Fruit fly (Drosophila melanogaster) whole organism, adult: ENCODE results near the gene dmrt93B.

Experiments
- CG11617 ChIP-seq: fragments of 200-800 bp; sonication (Bioruptor generic); optimal IDR thresholded peaks from 2 replicates; lab custom pipeline; 2017; ENCODE audit warnings: mild to moderate bottlenecking, missing biosample characterization, missing genetic modification reagents, missing genetic modification characterization
- CG12768 ChIP-seq: fragments of 200-800 bp; sonication (Bioruptor generic); optimal IDR thresholded peaks from 2 replicates; lab custom pipeline; 2017; ENCODE audit warnings: missing biosample characterization, missing genetic modification characterization, mild to moderate bottlenecking, moderate library complexity, missing genetic modification reagents
- CG14711 ChIP-seq: fragments of 200-800 bp; sonication (Bioruptor generic); optimal IDR thresholded peaks from 2 replicates; lab custom pipeline; 2018; ENCODE audit warnings: missing biosample characterization, mild to moderate bottlenecking, missing genetic modification characterization, moderate library complexity
- CG1620 ChIP-seq: fragments of 200-800 bp; sonication (Bioruptor generic); optimal IDR thresholded peaks from 2 replicates; lab custom pipeline; 2016; ENCODE audit warnings: missing biosample characterization, missing genetic modification characterization
- CG33017 ChIP-seq: fragments of 200-800 bp; sonication (Bioruptor generic); optimal IDR thresholded peaks from 2 replicates; lab custom pipeline; 2018; ENCODE audit warnings: missing biosample characterization, mild to moderate bottlenecking, missing genetic modification characterization, moderate library complexity
- CG5204 ChIP-seq: fragments of 200-800 bp; sonication (Bioruptor generic); optimal IDR thresholded peaks from 2 replicates; lab custom pipeline; 2016; ENCODE audit warnings: missing biosample characterization, missing genetic modification characterization
- CG7045 ChIP-seq: fragments of 200-800 bp; sonication (Bioruptor generic); optimal IDR thresholded peaks from 2 replicates; lab custom pipeline; 2017; ENCODE audit warnings: missing biosample characterization, mild to moderate bottlenecking, missing genetic modification characterization
- CG7101 ChIP-seq: fragments of 200-800 bp; sonication (Bioruptor generic); optimal IDR thresholded peaks from 2 replicates; lab custom pipeline; 2018; ENCODE audit warnings: missing biosample characterization, mild to moderate bottlenecking, missing genetic modification characterization, moderate library complexity
- Clk ChIP-seq: fragments of 200-800 bp; sonication (Bioruptor generic); optimal IDR thresholded peaks from 2 replicates; lab custom pipeline; 2017; ENCODE audit warnings: missing biosample characterization, missing genetic modification characterization
- Crg-1 ChIP-seq: fragments of 200-800 bp; sonication (Bioruptor generic); optimal IDR thresholded peaks from 2 replicates; lab custom pipeline; 2016; ENCODE audit warnings: missing biosample characterization, missing genetic modification characterization
- Hr96 ChIP-seq: fragments of 200-800 bp; sonication (Bioruptor generic); optimal IDR thresholded peaks from 2 replicates; lab custom pipeline; 2016; ENCODE audit warnings: missing biosample characterization, missing genetic modification characterization
- Mnt ChIP-seq: fragments of 200-800 bp; sonication (Bioruptor generic); optimal IDR thresholded peaks from 2 replicates; lab custom pipeline; 2016; ENCODE audit warnings: missing biosample characterization, mild to moderate bottlenecking, missing genetic modification characterization
- bab1 ChIP-seq: fragments of 200-800 bp; sonication (Bioruptor generic); optimal IDR thresholded peaks from 3 replicates; lab custom pipeline; 2019; ENCODE audit warnings: missing biosample characterization, mild to moderate bottlenecking, missing genetic modification characterization, moderate library complexity
- cic ChIP-seq: fragments of 200-800 bp; sonication (Bioruptor generic); optimal IDR thresholded peaks from 2 replicates; lab custom pipeline; 2017; ENCODE audit warnings: missing biosample characterization, mild to moderate bottlenecking, missing genetic modification characterization, moderate library complexity
- cnc ChIP-seq, 2 experiments: fragments of >200 bp; optimal IDR thresholded peaks; 2 replicates each; lab custom pipeline; 2017
- kay ChIP-seq: fragments of 200-800 bp; sonication (Bioruptor generic); peaks from one replicate; lab custom pipeline; 2016; ENCODE audit warnings: missing biosample characterization, missing genetic modification characterization, borderline replicate concordance
- ovo ChIP-seq: fragments of 200-800 bp; sonication (Bioruptor generic); optimal IDR thresholded peaks from 2 replicates; lab custom pipeline; 2016; ENCODE audit warnings: missing biosample characterization, missing genetic modification characterization
- pad ChIP-seq: fragments of 200-800 bp; sonication (Bioruptor generic); optimal IDR thresholded peaks from 3 replicates; lab custom pipeline; 2017; ENCODE audit warnings: missing biosample characterization, missing genetic modification characterization, mild to moderate bottlenecking, moderate library complexity, missing genetic modification reagents
- tj ChIP-seq: fragments of 200-800 bp; sonication (Bioruptor generic); optimal IDR thresholded peaks from 3 replicates; lab custom pipeline; 2017; ENCODE audit warnings: missing biosample characterization, mild to moderate bottlenecking, missing genetic modification characterization, moderate library complexity
- toe ChIP-seq: fragments of 200-800 bp; sonication (Bioruptor generic); optimal IDR thresholded peaks from 2 replicates; lab custom pipeline; 2016; ENCODE audit warnings: missing biosample characterization, missing genetic modification characterization

Gene dmrt93B

DNA sequence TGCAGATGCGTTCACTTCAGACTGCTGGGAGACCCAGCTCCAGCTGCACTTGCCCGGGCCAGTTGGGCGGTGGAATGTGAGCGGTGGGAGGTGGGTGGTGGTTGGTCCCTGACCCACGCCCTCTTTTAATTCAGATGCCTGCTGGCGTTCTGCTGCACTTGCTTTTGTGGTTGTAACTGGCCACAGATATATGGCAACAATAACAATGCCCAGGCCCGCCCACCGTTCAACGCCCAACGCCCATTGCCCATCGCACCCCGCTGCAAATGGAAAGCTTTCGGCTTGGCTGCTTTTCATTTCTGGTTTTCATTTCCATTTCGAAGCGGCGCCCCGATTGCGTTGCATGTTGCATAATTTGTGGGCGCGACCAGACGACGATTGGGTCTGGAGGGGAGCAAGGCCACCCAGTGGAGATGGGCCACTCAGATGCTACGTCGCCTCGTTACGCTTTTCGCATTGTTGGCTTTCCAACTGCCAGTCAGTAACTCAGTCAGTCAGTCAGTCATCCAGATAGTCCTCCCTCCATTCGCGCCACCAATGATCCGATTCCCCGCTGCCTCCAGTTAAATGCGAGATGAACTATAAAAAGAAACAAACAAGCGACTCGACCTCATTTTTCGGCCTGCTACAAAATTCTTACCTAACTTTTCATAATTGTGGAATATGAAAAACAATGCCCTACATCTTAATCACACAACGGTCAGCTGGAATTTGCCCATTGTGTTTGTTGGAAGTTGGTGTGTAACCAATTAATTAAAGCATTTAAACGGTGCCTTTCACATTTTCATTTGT is 16.6 kb downstream of the dmrt93B start:
- TF ChIP-seq Mnt (GFP tag; lab: Kevin White, UChicago) (no peak), cic (GFP tag; lab: Kevin White, UChicago) (no peak), ovo (GFP tag; lab: Kevin White, UChicago) (no peak), CG1620 (GFP tag; lab: Kevin White, UChicago) (no peak), CG12768 (GFP tag; lab: Kevin White, UChicago) (no peak), CG11617 (GFP tag; lab: Kevin White, UChicago) (no peak), CG7101 (tag; lab: Kevin White, UChicago) (no peak), Clk (GFP tag; lab: Kevin White, UChicago) (no peak), CG5204 (no peak)

- TF ChIP-seq cnc (optimal IDR thresholded peaks at IDR 0.05; lab: Kevin White, UChicago) (no peak), CG12768 (GFP tag; lab: Kevin White, UChicago) (no peak)
These were observed 17.7 kb downstream of the dmrt93B start for dm6 chr3R:21091500-21091899.

DNA sequence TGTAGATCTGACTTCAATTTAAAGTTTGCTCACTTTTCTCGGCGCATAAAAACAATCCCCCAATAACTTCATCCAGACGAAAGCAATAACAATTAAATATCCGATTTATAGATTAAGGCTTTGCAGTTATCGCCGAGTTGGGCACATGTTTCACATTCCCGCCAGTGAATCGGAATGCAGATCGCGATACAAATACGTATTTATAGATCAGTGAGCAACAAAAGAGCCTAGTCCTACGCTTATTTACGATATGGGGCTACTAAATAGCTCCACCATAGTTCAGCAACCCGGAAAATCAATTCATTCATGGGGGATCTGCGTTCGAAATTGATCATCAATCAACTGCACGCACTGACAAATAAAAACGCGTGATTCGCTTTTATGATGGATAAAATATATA is 18.2 kb downstream of the dmrt93B start:
- no peak for TF ChIP-seq toe (GFP tag; lab: Kevin White, UChicago)
- no peak for TF ChIP-seq kay
- TF ChIP-seq tj, result no peak
- no peak for TF ChIP-seq CG33017 (tag; lab: Kevin White, UChicago)
- no peak for TF ChIP-seq CG7101 (tag; lab: Kevin White, UChicago)
- TF ChIP-seq Clk (GFP tag; lab: Kevin White, UChicago), result no peak
- no peak for TF ChIP-seq cnc (optimal IDR thresholded peaks at IDR 0.05; lab: Kevin White, UChicago)
- TF ChIP-seq Mnt (GFP tag; lab: Kevin White, UChicago), result no peak
- TF ChIP-seq Crg-1 (GFP tag; lab: Kevin White, UChicago), result no peak
- no peak for TF ChIP-seq CG1620 (GFP tag; lab: Kevin White, UChicago)
- no peak for TF ChIP-seq bab1 (GFP tag; lab: Kevin White, UChicago)

dm6 chr3R:21092829-21093228 is 19.0 kb downstream of the dmrt93B start:
- TF ChIP-seq cic (GFP tag; lab: Kevin White, UChicago) (no peak), kay (no peak), CG1620 (GFP tag; lab: Kevin White, UChicago) (no peak), cnc (optimal IDR thresholded peaks at IDR 0.05; lab: Kevin White, UChicago) (no peak), tj (no peak), CG14711 (tag; lab: Kevin White, UChicago) (no peak), CG5204 (no peak), CG12768 (GFP tag; lab: Kevin White, UChicago) (no peak), Mnt (GFP tag; lab: Kevin White, UChicago) (no peak)

DNA sequence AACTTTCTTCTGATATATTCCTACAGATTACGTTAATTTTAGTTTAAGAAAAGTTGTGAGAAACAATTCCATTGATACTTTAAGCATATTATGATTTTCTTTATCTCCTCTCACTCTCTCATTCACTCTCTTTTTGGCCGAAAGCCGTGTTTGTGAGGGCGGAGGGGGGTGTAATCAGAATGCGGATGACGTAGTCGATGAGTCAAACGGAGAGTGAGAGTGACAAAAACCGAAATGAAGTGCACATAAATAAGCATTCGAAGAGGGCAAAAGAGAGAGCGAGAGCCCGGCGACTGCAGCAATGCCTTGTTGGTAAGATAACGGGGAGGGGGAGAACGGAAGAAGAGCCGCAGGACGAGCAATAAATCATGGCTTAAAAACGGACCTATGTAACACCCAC is 20.5 kb downstream of the dmrt93B start:
- TF ChIP-seq ovo (GFP tag; lab: Kevin White, UChicago), result no peak
- TF ChIP-seq Hr96 (GFP tag; lab: Kevin White, UChicago), result no peak
- no peak for TF ChIP-seq tj
- no peak for TF ChIP-seq CG5204
- no peak for TF ChIP-seq kay
- no peak for TF ChIP-seq Mnt (GFP tag; lab: Kevin White, UChicago)

dm6 chr3R:21096532-21097143 is 22.8 kb downstream of the dmrt93B start:
- no peak for TF ChIP-seq Mnt (GFP tag; lab: Kevin White, UChicago)
- no peak for TF ChIP-seq kay
- TF ChIP-seq tj, result no peak
- TF ChIP-seq CG33017 (tag; lab: Kevin White, UChicago), result no peak
- TF ChIP-seq cic (GFP tag; lab: Kevin White, UChicago), result no peak
- TF ChIP-seq CG5204, result no peak
- no peak for TF ChIP-seq ovo (GFP tag; lab: Kevin White, UChicago)
- TF ChIP-seq Clk (GFP tag; lab: Kevin White, UChicago), result no peak
- TF ChIP-seq CG1620 (GFP tag; lab: Kevin White, UChicago), result no peak
- TF ChIP-seq cnc (optimal IDR thresholded peaks at IDR 0.05; lab: Kevin White, UChicago), result no peak
- TF ChIP-seq CG12768 (GFP tag; lab: Kevin White, UChicago), result no peak
- no peak for TF ChIP-seq toe (GFP tag; lab: Kevin White, UChicago)
- no peak for TF ChIP-seq CG14711 (tag; lab: Kevin White, UChicago)
- no peak for TF ChIP-seq CG11617 (GFP tag; lab: Kevin White, UChicago)

dm6 chr3R:21097160-21097559 is 23.4 kb downstream of the dmrt93B start:
- TF ChIP-seq toe (GFP tag; lab: Kevin White, UChicago) (no peak), ovo (GFP tag; lab: Kevin White, UChicago) (no peak), CG5204 (no peak), kay (no peak), CG1620 (GFP tag; lab: Kevin White, UChicago) (no peak), pad (GFP tag; lab: Kevin White, UChicago) (no peak), tj (no peak), Crg-1 (GFP tag; lab: Kevin White, UChicago) (no peak), CG11617 (GFP tag; lab: Kevin White, UChicago) (no peak), CG7045 (GFP tag; lab: Kevin White, UChicago) (no peak), CG33017 (tag; lab: Kevin White, UChicago) (no peak), Mnt (GFP tag; lab: Kevin White, UChicago) (no peak), Hr96 (GFP tag; lab: Kevin White, UChicago) (no peak), cnc (optimal IDR thresholded peaks at IDR 0.05; lab: Kevin White, UChicago) (no peak), CG12768 (GFP tag; lab: Kevin White, UChicago) (no peak), Clk (GFP tag; lab: Kevin White, UChicago) (no peak), bab1 (GFP tag; lab: Kevin White, UChicago) (no peak), CG7101 (tag; lab: Kevin White, UChicago) (no peak), CG14711 (tag; lab: Kevin White, UChicago) (no peak)
